Worm (Caenorhabditis elegans): ENCODE measurements around the gene ZK1290.13.

Gene ZK1290.13

ce11 chrII:7554716-7555247 is 20.0 kb downstream of the ZK1290.13 start (continued):
- TF ChIP-seq zip-11 (GFP tag; IDR thresholded peaks at IDR 0.05) (no peak), aly-2 (tag; optimal IDR thresholded peaks at IDR 0.05) (no peak), daf-8 (GFP tag; IDR thresholded peaks at IDR 0.05) (no peak), Y105C5A.15 (GFP tag; IDR thresholded peaks at IDR 0.05) (no peak), F37D6.2 (tag; optimal IDR thresholded peaks at IDR 0.05) (no peak), dpl-1 (GFP tag; optimal IDR thresholded peaks at IDR 0.05) (no peak), aha-1 (tag) (no peak), gei-8 (GFP tag; optimal IDR thresholded peaks at IDR 0.05) (no peak), D1046.2 (GFP tag; IDR thresholded peaks at IDR 0.05) (no peak), daf-19 (GFP tag; conservative IDR thresholded peaks at IDR 0.05) (no peak), nhr-77 (tag; optimal IDR thresholded peaks at IDR 0.05) (peak; percentile 78), ces-1 (GFP tag; optimal IDR thresholded peaks at IDR 0.05) (no peak), ztf-7 (tag; optimal IDR thresholded peaks at IDR 0.05) (no peak), snpc-1.2 (GFP tag; IDR thresholded peaks at IDR 0.05) (no peak), ZK337.2 (GFP tag; IDR thresholded peaks at IDR 0.05) (no peak), nhr-76 (tag; optimal IDR thresholded peaks at IDR 0.05) (no peak), nhr-102 (tag; optimal IDR thresholded peaks at IDR 0.05) (peak; percentile 66), lin-1 (GFP tag; IDR thresholded peaks at IDR 0.05) (peak; percentile 84), sdz-12 (GFP tag; optimal IDR thresholded peaks at IDR 0.05) (no peak), duxl-1 (tag; optimal IDR thresholded peaks at IDR 0.05; ENCODE audit: poor library complexity) (no peak), rbr-2 (tag; optimal IDR thresholded peaks at IDR 0.05) (no peak), F10B5.3 (tag; optimal IDR thresholded peaks at IDR 0.05) (no peak), lsy-2 (tag; optimal IDR thresholded peaks at IDR 0.05) (peak in 1 of 2 experiments; percentile 29), dmd-8 (GFP tag; IDR thresholded peaks at IDR 0.05) (no peak), nhr-237 (tag; optimal IDR thresholded peaks at IDR 0.05) (no peak), nhr-10 (tag; optimal IDR thresholded peaks at IDR 0.05) (no peak), php-3 (GFP tag; IDR thresholded peaks at IDR 0.05) (peak; percentile 74), ceh-32 (tag; optimal IDR thresholded peaks at IDR 0.05; ENCODE audit: poor library complexity) (no peak), cey-2 (tag; optimal IDR thresholded peaks at IDR 0.05; ENCODE audit: borderline replicate concordance, insufficient read depth) (no peak), egl-27 (tag; optimal IDR thresholded peaks at IDR 0.05) (no peak), ceh-82 (tag; optimal IDR thresholded peaks at IDR 0.05) (no peak), nhr-11 (tag; optimal IDR thresholded peaks at IDR 0.05) (no peak), madf-5 (GFP tag; IDR thresholded peaks at IDR 0.05) (no peak), lim-7 (GFP tag; IDR thresholded peaks at IDR 0.05) (no peak), mxl-2 (GFP tag; conservative IDR thresholded peaks at IDR 0.05) (no peak), lin-39 (tag; optimal IDR thresholded peaks at IDR 0.05) (no peak), Y75B8A.6 (GFP tag; IDR thresholded peaks at IDR 0.05) (no peak), ctbp-1 (GFP tag; IDR thresholded peaks at IDR 0.05) (no peak), madf-9 (GFP tag; conservative IDR thresholded peaks at IDR 0.05) (0 out of 2 replicates have a peak, but pooled peaks have one; percentile 30), ceh-44 (GFP tag; IDR thresholded peaks at IDR 0.05) (no peak), hmg-1.1 (GFP tag; IDR thresholded peaks at IDR 0.05) (no peak), arid-1 (GFP tag; conservative IDR thresholded peaks at IDR 0.05) (no peak), lin-29 (GFP tag; IDR thresholded peaks at IDR 0.05) (no peak), nhr-25 (tag; optimal IDR thresholded peaks at IDR 0.05; ENCODE audit: borderline replicate concordance, insufficient read depth) (peak; percentile 6), hlh-11 (tag; optimal IDR thresholded peaks at IDR 0.05) (peak; percentile 93), hlh-30 (tag; optimal IDR thresholded peaks at IDR 0.05; ENCODE audit: insufficient read depth) (peak; percentile 87), nhr-28 (tag; optimal IDR thresholded peaks at IDR 0.05) (peak; percentile 88), nhr-111 (GFP tag; optimal IDR thresholded peaks at IDR 0.05) (no peak), zfp-2 (tag; optimal IDR thresholded peaks at IDR 0.05) (no peak), mdt-29 (GFP tag; IDR thresholded peaks at IDR 0.05) (no peak), set-16 (GFP tag; IDR thresholded peaks at IDR 0.05) (no peak)

Measured in whole organism, L4 larva.